Worm (Caenorhabditis elegans) whole organism, L3 larva: ENCODE results near the gene bli-1.

Experiments
- daf-12 ChIP-seq: fragments of 150-350 bp; optimal IDR thresholded peaks from 2 replicates; lab custom pipeline; 2014; ENCODE audit warnings: missing biosample characterization, missing genetic modification reagents, missing genetic modification characterization
- elt-3 ChIP-seq, 3 experiments: fragments of 150-350 bp in 1 of 3; sonication (generic microtip) in 2 of 3; optimal IDR thresholded peaks; 2 replicates in 2 of 3; 4 replicates in 1 of 3; lab custom pipeline; 2014 to 2017; ENCODE audit warnings: missing biosample characterization in 3 of 3, missing genetic modification characterization in 3 of 3
- fkh-10 ChIP-seq: sonication (generic microtip); optimal IDR thresholded peaks from 2 replicates; lab custom pipeline; 2017; ENCODE audit warnings: missing biosample characterization, missing genetic modification reagents, missing genetic modification characterization
- nhr-11 ChIP-seq: fragments of 150-350 bp; optimal IDR thresholded peaks from 2 replicates; lab custom pipeline; 2014; ENCODE audit warnings: missing biosample characterization, missing genetic modification characterization
- pha-4 ChIP-seq: fragments of 150-350 bp; optimal IDR thresholded peaks from 2 replicates; lab custom pipeline; 2014; ENCODE audit warnings: missing biosample characterization, missing genetic modification reagents, missing genetic modification characterization
- unc-39 ChIP-seq: sonication (generic microtip); optimal IDR thresholded peaks from 4 replicates; lab custom pipeline; 2017; ENCODE audit warnings: missing biosample characterization, missing genetic modification characterization

ce11 chrII:10714262-10714933 is 5.6 kb downstream of the bli-1 start, which contains the start of the genes dph-2 and C09G5.7:
- TF ChIP-seq unc-39 (tag; lab: Kevin White, UChicago) (no peak), nhr-11 (tag; lab: Kevin White, UChicago) (no peak), daf-12 (tag; lab: Kevin White, UChicago) (no peak), fkh-10 (GFP tag; lab: Kevin White, UChicago) (no peak), elt-3 (tag; optimal IDR thresholded peaks at IDR 0.05; lab: Kevin White, UChicago) (no peak), pha-4 (no peak)
